Worm (Caenorhabditis elegans): Measurements from ENCODE around the gene rhr-1.

- TF ChIP-seq ama-1 (optimal IDR thresholded peaks at IDR 0.05) (no peak), skn-1 (tag; optimal IDR thresholded peaks at IDR 0.05) (no peak), ZK546.5 (tag; optimal IDR thresholded peaks at IDR 0.05) (no peak), lsy-2 (tag; optimal IDR thresholded peaks at IDR 0.05) (no peak), mab-5 (tag; optimal IDR thresholded peaks at IDR 0.05) (no peak), ceh-82 (tag; optimal IDR thresholded peaks at IDR 0.05) (no peak), nhr-237 (tag; optimal IDR thresholded peaks at IDR 0.05) (no peak), F13H6.1 (tag; optimal IDR thresholded peaks at IDR 0.05) (no peak)
These were observed 3.0 kb upstream of the rhr-1 start for ce11 chrV:5425008-5425407.

Measured in whole organism, L2 larva.